Fruit fly (Drosophila melanogaster) whole organism, embryonic: ENCODE measurements around the gene Art9.

Experiments
- CG14441 ChIP-seq: fragments of 200-800 bp; sonication (Bioruptor generic); IDR thresholded peaks from 2 replicates; pipeline ENCODE4 v1.3.6; 2022; ENCODE audit warnings: missing biosample characterization, missing genetic modification characterization
- CG7357 ChIP-seq: fragments of 200-800 bp; sonication (Bioruptor generic); IDR thresholded peaks from 3 replicates; pipeline ENCODE4 v1.3.6; 2022; ENCODE audit warnings: missing biosample characterization, missing genetic modification characterization
- CG8478 ChIP-seq: fragments of >200 bp; optimal IDR thresholded peaks from 2 replicates; lab custom pipeline; 2018
- Gug ChIP-seq: fragments of 200-800 bp; sonication (Bioruptor generic); IDR thresholded peaks from 4 replicates; pipeline ENCODE4 v1.3.6; 2022; ENCODE audit warnings: missing biosample characterization, missing genetic modification characterization
- NK7.1 ChIP-seq: fragments of 200-800 bp; sonication (Bioruptor generic); optimal IDR thresholded peaks from 3 replicates; lab custom pipeline; 2016; ENCODE audit warnings: missing biosample characterization, missing genetic modification characterization
- Xbp1 ChIP-seq: fragments of 200-800 bp; sonication (Bioruptor generic); optimal IDR thresholded peaks from 3 replicates; lab custom pipeline; 2016; ENCODE audit warnings: missing biosample characterization, mild to moderate bottlenecking, missing genetic modification characterization
- Xrp1 ChIP-seq: fragments of 200-800 bp; sonication (Bioruptor generic); IDR thresholded peaks from 2 replicates; pipeline ENCODE4 v1.3.6; 2022; ENCODE audit warnings: missing biosample characterization, missing genetic modification characterization
- klu ChIP-seq: fragments of 200-800 bp; sonication (Bioruptor generic); IDR thresholded peaks from 2 replicates; pipeline ENCODE4 v1.3.6; 2022; ENCODE audit warnings: missing biosample characterization, missing genetic modification characterization
- peb ChIP-seq: fragments of 200-800 bp; sonication (Bioruptor generic); IDR thresholded peaks from 2 replicates; pipeline ENCODE4 v1.3.6; 2022; ENCODE audit warnings: missing biosample characterization, missing genetic modification characterization
- salm ChIP-seq: fragments of 200-800 bp; sonication (Bioruptor generic); optimal IDR thresholded peaks from 2 replicates; lab custom pipeline; 2018; ENCODE audit warnings: missing biosample characterization, mild to moderate bottlenecking, missing genetic modification characterization

DNA sequence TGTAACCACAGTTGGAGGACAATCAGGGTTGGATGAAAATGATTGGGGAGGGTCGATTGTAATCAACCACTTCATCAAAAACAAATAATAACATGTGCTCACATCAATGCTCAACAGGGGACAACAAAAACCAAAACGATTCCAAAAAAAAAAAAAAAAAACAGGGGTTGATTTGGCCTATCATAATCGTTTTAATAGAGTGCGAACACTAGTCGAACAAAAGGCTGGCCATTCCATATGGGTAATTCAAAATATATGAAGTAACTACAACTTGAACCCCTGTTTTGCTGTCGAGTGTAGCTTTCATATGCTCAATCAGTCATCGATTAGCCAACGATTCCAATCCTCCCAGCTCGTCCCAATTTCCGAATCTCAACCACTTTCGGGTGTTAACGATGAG is 4.2 kb upstream of the Art9 start:
- TF ChIP-seq klu (GFP tag; lab: Robert Waterston, UW) (no peak), Xbp1 (GFP tag; lab: Kevin White, UChicago) (no peak), peb (GFP tag; lab: Robert Waterston, UW) (no peak), NK7.1 (GFP tag; lab: Kevin White, UChicago) (no peak), CG8478 (lab: Kevin White, UChicago) (no peak), CG7357 (GFP tag; lab: Robert Waterston, UW) (no peak), CG14441 (GFP tag; lab: Robert Waterston, UW) (no peak), Xrp1 (no peak), Gug (GFP tag; lab: Robert Waterston, UW) (no peak), salm (tag; lab: Kevin White, UChicago) (no peak)
